Fruit fly (Drosophila melanogaster): ENCODE measurements around the gene ZIPIC.

ZIPIC gene

dm6 chr3R:30052455-30053046 is 15.9 kb upstream of the ZIPIC start, which contains the start of gene Jasper:
Gene Jasper, plus strand, starts transcription at chr3R:30052514.
- TF ChIP-seq noc (tag; optimal IDR thresholded peaks at IDR 0.05), result no peak

- no peak for TF ChIP-seq noc (tag; optimal IDR thresholded peaks at IDR 0.05)
Measured at dm6 chr3R:30051933-30052332, 15.3 kb upstream of the ZIPIC start, which contains the start of gene CG15528. Gene CG15528, minus strand, starts transcription at chr3R:30052112.

dm6 chr3R:30050448-30050847 is 13.8 kb upstream of the ZIPIC start:
- TF ChIP-seq noc (tag; optimal IDR thresholded peaks at IDR 0.05), result no peak

dm6 chr3R:30046029-30047001 is 9.6 kb upstream of the ZIPIC start, which contains the start of the genes RpL32 and CG7943:
Gene RpL32, minus strand, starts transcription at chr3R:30046161.
Gene CG7943, plus strand, starts transcription at chr3R:30046470.
- TF ChIP-seq noc (tag; optimal IDR thresholded peaks at IDR 0.05), result peak; percentile 90

- TF ChIP-seq noc (tag; optimal IDR thresholded peaks at IDR 0.05), result no peak
Measured at dm6 chr3R:30043139-30043744, 6.6 kb upstream of the ZIPIC start, which contains the start of gene Sry-delta. Gene Sry-delta, plus strand, starts transcription at chr3R:30043341.

dm6 chr3R:30040879-30041278 is 4.2 kb upstream of the ZIPIC start:
- TF ChIP-seq noc (tag; optimal IDR thresholded peaks at IDR 0.05), result no peak

dm6 chr3R:30039494-30039893 is 2.8 kb upstream of the ZIPIC start, which contains the start of the genes janA, Sry-alpha and Sry-beta:
Gene janA, minus strand, starts transcription at chr3R:30039533.
Gene Sry-alpha, plus strand, starts transcription at chr3R:30039719.
Gene Sry-beta, plus strand, starts transcription at chr3R:30039719.
- TF ChIP-seq noc (tag; optimal IDR thresholded peaks at IDR 0.05), result no peak

dm6 chr3R:30038628-30039027 is 2.0 kb upstream of the ZIPIC start, which contains the start of gene janB:
Gene janB, minus strand, starts transcription at chr3R:30038728.
- no peak for TF ChIP-seq noc (tag; optimal IDR thresholded peaks at IDR 0.05)

dm6 chr3R:30037630-30038029 is 960 bp upstream of the ZIPIC start, which contains the start of gene ocn:
Gene ocn, minus strand, starts transcription at chr3R:30037730.
- no peak for TF ChIP-seq noc (tag; optimal IDR thresholded peaks at IDR 0.05)

- TF ChIP-seq noc (tag; optimal IDR thresholded peaks at IDR 0.05), result no peak
Measured at dm6 chr3R:30032281-30032680, 4.4 kb downstream of the ZIPIC start.

dm6 chr3R:30030061-30030460 is 6.6 kb downstream of the ZIPIC start:
- TF ChIP-seq noc (tag; optimal IDR thresholded peaks at IDR 0.05), result no peak

dm6 chr3R:30023445-30023844 is 13.2 kb downstream of the ZIPIC start:
- no peak for TF ChIP-seq noc (tag; optimal IDR thresholded peaks at IDR 0.05)

dm6 chr3R:30022452-30023028 is 14.1 kb downstream of the ZIPIC start, which contains the start of the genes RpS28a and Axn:
Gene RpS28a, minus strand, starts transcription at chr3R:30022648.
Gene Axn, plus strand, starts transcription at chr3R:30022842.
- no peak for TF ChIP-seq noc (tag; optimal IDR thresholded peaks at IDR 0.05)

dm6 chr3R:30021559-30022451 is 14.9 kb downstream of the ZIPIC start, which contains the start of gene Mgat2:
Gene Mgat2, minus strand, starts transcription at chr3R:30022221.
- no peak for TF ChIP-seq noc (tag; optimal IDR thresholded peaks at IDR 0.05)
